Fruit fly (Drosophila melanogaster): ENCODE results near the gene aus.

aus gene

DNA sequence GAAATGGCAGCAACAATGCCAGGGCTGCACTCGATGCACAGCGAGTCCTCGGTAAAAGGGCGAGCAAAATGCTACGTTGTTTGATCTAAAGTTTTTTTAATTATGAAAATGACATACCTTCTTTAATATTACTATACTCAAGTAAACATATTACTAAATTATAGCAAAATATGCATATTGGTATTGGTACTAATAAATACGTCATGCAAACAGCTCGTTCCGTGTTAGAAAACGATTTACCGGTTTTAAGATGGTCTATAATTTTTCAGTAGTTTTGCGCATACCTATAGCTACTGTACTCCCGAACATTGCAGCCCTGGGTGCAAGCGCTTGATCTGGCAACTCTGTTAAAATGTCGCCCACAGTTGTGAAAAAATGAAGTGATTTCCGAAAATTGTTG, 15.9 kb upstream of the aus start (continued):
- TF ChIP-seq CG6276 (GFP tag; optimal IDR thresholded peaks at IDR 0.05) (no peak), CG11762 (GFP tag; optimal IDR thresholded peaks at IDR 0.05; ENCODE audit: insufficient read depth) (peak; percentile 93), ss (GFP tag; optimal IDR thresholded peaks at IDR 0.05) (peak in 1 of 2 experiments; percentile 95), pdm3 (GFP tag; optimal IDR thresholded peaks at IDR 0.05) (peak; percentile 98), CG6854 (GFP tag; optimal IDR thresholded peaks at IDR 0.05) (peak; percentile 91), CG34406 (GFP tag; optimal IDR thresholded peaks at IDR 0.05) (peak; percentile 94), CG6792 (GFP tag; optimal IDR thresholded peaks at IDR 0.05) (peak; percentile 95), Sox15 (GFP tag; optimal IDR thresholded peaks at IDR 0.05) (peak; percentile 97)

DNA sequence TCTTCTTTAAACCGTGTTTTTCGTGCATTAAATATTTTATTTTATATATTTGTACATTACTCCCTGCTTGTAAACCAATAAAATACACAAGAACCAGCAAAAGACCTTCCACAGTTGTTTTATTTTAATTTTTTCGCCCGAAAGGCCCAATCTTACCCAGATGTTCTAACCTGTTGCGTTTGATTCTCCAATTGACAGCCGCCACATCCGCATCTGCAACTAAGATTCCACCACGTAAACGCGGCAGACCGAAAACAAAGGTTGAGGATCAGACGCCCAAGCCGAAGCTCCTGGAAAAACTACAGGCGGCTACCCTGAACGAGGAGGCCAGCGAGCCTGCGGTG, 10.8 kb upstream of the aus start:
- TF ChIP-seq Ets96B (tag; optimal IDR thresholded peaks at IDR 0.05) (no peak), pdm3 (GFP tag; optimal IDR thresholded peaks at IDR 0.05) (no peak), CG32006 (GFP tag; optimal IDR thresholded peaks at IDR 0.05) (no peak), achi (GFP tag; optimal IDR thresholded peaks at IDR 0.05) (no peak), CG11294 (GFP tag; IDR thresholded peaks at IDR 0.05) (no peak), Hr4 (GFP tag; optimal IDR thresholded peaks at IDR 0.05) (no peak), Eip93F (GFP tag; optimal IDR thresholded peaks at IDR 0.05) (no peak), CG31627 (GFP tag; optimal IDR thresholded peaks at IDR 0.05) (no peak), Gug (GFP tag; IDR thresholded peaks at IDR 0.05) (no peak), acj6 (GFP tag; optimal IDR thresholded peaks at IDR 0.05) (no peak), eg (GFP tag; IDR thresholded peaks at IDR 0.05) (no peak), CG6808 (GFP tag; optimal IDR thresholded peaks at IDR 0.05) (no peak), lz (GFP tag; optimal IDR thresholded peaks at IDR 0.05) (no peak), CG34406 (GFP tag; optimal IDR thresholded peaks at IDR 0.05) (no peak), dsx (GFP tag; optimal IDR thresholded peaks at IDR 0.05; ENCODE audit: poor library complexity, severe bottlenecking) (no peak), fd59A (GFP tag; optimal IDR thresholded peaks at IDR 0.05) (no peak), Ets21C (GFP tag; optimal IDR thresholded peaks at IDR 0.05) (no peak)

DNA sequence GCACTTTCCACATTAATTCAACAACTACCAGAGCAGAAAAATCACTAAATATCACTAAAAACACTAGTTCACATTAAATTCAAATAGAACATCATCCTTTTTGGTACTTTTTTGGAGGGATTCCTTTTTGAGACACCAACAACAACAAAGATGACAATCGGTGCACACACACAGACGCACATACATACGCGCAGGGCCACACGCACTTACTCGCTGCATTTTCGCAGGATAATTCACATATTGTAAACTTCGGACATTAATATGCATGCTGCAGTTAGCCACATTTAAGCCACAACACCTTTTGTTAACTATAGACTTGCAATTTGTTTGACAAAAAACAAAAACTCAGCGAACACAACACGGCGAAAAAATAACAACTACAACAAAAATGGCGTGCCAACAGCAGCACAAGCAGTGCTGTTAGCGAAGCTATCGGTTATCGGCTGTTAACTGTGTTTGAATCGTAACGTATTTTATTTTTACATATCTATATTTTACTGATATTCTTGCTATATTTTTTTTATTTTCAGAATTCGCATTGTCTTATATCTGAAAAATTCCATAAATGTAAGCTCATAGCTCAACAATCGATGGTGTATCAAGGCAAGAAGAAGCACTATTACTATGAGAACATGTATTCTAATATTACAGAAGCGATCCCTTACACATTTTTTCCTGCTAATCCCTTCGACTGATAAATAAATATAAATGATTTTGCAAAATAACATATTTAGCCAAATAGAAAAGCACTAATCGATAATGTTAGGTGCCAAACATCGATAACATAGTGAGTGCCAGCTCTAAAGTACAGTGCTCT, 10.2 kb upstream of the aus start:
- TF ChIP-seq Gug (GFP tag; IDR thresholded peaks at IDR 0.05), result no peak
- TF ChIP-seq esn (GFP tag; optimal IDR thresholded peaks at IDR 0.05), result peak; percentile 14

DNA sequence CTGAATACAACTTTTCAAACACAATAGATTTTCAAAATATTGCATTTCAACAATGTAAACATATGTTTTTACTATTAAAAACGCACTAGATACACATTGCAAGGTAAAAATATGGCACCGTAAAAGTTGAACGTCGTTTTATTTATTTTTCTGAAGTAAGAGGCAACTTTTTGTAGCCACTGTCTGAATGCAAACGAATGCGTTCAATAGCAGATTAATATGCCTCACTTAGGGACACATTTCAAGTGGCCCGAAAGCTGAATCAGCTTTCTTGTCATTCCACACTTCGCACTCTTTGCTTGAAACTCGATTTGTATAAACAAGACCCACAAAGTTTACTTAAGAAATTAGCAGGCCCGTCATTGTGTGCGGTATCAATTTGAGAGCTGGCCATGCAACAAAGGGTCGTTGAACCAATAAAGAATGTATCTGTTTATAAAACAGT, 491 bp upstream of the aus start:
- TF ChIP-seq Sox15 (GFP tag; optimal IDR thresholded peaks at IDR 0.05) (peak; percentile 8), CG31627 (GFP tag; optimal IDR thresholded peaks at IDR 0.05) (peak; percentile 15), CG6854 (GFP tag; optimal IDR thresholded peaks at IDR 0.05) (peak; percentile 18), Eip93F (GFP tag; optimal IDR thresholded peaks at IDR 0.05) (peak; percentile 66), Eip78C (GFP tag) (peak; percentile 75), Sox102F (GFP tag; optimal IDR thresholded peaks at IDR 0.05) (peak; percentile 41), lz (GFP tag; optimal IDR thresholded peaks at IDR 0.05) (peak; percentile 20), fd85E (GFP tag; optimal IDR thresholded peaks at IDR 0.05) (no peak), cyc (GFP tag; optimal IDR thresholded peaks at IDR 0.05) (peak; percentile 27), Ets21C (GFP tag; optimal IDR thresholded peaks at IDR 0.05) (peak; percentile 31), Blimp-1 (GFP tag; optimal IDR thresholded peaks at IDR 0.05) (peak; percentile 18), Met (GFP tag; optimal IDR thresholded peaks at IDR 0.05) (peak; percentile 65), CG6808 (GFP tag; optimal IDR thresholded peaks at IDR 0.05) (no peak), svp (GFP tag) (peak; percentile 88), vri (GFP tag; optimal IDR thresholded peaks at IDR 0.05) (peak; percentile 50), topi (GFP tag; optimal IDR thresholded peaks at IDR 0.05) (peak; percentile 51), CG7368 (GFP tag; optimal IDR thresholded peaks at IDR 0.05) (peak; percentile 18), Hr39 (GFP tag; optimal IDR thresholded peaks at IDR 0.05) (no peak), CG3032 (tag; optimal IDR thresholded peaks at IDR 0.05) (peak; percentile 1), achi (GFP tag; optimal IDR thresholded peaks at IDR 0.05) (no peak), Lpt (GFP tag; optimal IDR thresholded peaks at IDR 0.05) (no peak), fkh (GFP tag; optimal IDR thresholded peaks at IDR 0.05) (peak; percentile 83)

Data from whole organism, prepupa.